Worm (Caenorhabditis elegans) whole organism, L2 larva: Measurements from ENCODE around the gene K02F6.6.

Experiments used
- C34F6.9 ChIP-seq: fragments of 150-350 bp; optimal IDR thresholded peaks from 2 replicates; lab custom pipeline; 2014; ENCODE audit warnings: missing biosample characterization, missing genetic modification characterization
- F13H6.1 ChIP-seq: sonication (generic microtip); optimal IDR thresholded peaks from 2 replicates; lab custom pipeline; 2016; ENCODE audit warnings: missing genetic modification characterization, missing compliant biosample characterization
- R02D3.7 ChIP-seq: fragments of 150-350 bp; optimal IDR thresholded peaks from 2 replicates; lab custom pipeline; 2014; ENCODE audit warnings: missing biosample characterization, missing genetic modification characterization
- Y55F3AM.14 ChIP-seq: fragments of 200-800 bp; sonication (Bioruptor generic); optimal IDR thresholded peaks from 2 replicates; lab custom pipeline; 2018; ENCODE audit warnings: mild to moderate bottlenecking, missing genetic modification characterization, missing compliant biosample characterization
- alr-1 ChIP-seq: fragments of 150-350 bp; optimal IDR thresholded peaks from 2 replicates; lab custom pipeline; 2014; ENCODE audit warnings: missing biosample characterization, missing genetic modification characterization
- aly-2 ChIP-seq: fragments of 150-350 bp; optimal IDR thresholded peaks from 2 replicates; lab custom pipeline; 2014; ENCODE audit warnings: missing biosample characterization, missing genetic modification characterization
- ama-1 ChIP-seq: fragments of 150-350 bp; optimal IDR thresholded peaks from 2 replicates; lab custom pipeline; 2018; ENCODE audit warnings: inconsistent platforms
- blmp-1 ChIP-seq: sonication (generic microtip); optimal IDR thresholded peaks from 2 replicates; lab custom pipeline; 2017; ENCODE audit warnings: missing genetic modification characterization, mild to moderate bottlenecking, missing compliant biosample characterization, antibody characterized with exemption, moderate library complexity; ENCODE audit not compliant: insufficient read depth
- ceh-16 ChIP-seq: fragments of 150-350 bp; optimal IDR thresholded peaks from 2 replicates; lab custom pipeline; 2014; ENCODE audit warnings: missing biosample characterization, missing genetic modification characterization
- ceh-82 ChIP-seq: fragments of 150-350 bp; optimal IDR thresholded peaks from 2 replicates; lab custom pipeline; 2014; ENCODE audit warnings: missing biosample characterization, missing genetic modification characterization
- crh-2 ChIP-seq: sonication (generic microtip); optimal IDR thresholded peaks from 2 replicates; lab custom pipeline; 2017; ENCODE audit warnings: missing biosample characterization, missing genetic modification characterization
- dmd-4 ChIP-seq: sonication (generic microtip); optimal IDR thresholded peaks from 2 replicates; lab custom pipeline; 2017; ENCODE audit warnings: missing biosample characterization, missing genetic modification characterization
- egl-27 ChIP-seq: sonication (generic microtip); optimal IDR thresholded peaks from 3 replicates; lab custom pipeline; 2017; ENCODE audit warnings: missing biosample characterization, missing genetic modification reagents, missing genetic modification characterization
- elt-1 ChIP-seq: fragments of 150-350 bp; optimal IDR thresholded peaks from 2 replicates; lab custom pipeline; 2014; ENCODE audit warnings: missing biosample characterization, missing genetic modification characterization
- elt-3 ChIP-seq: sonication (generic microtip); optimal IDR thresholded peaks from 2 replicates; lab custom pipeline; 2017; ENCODE audit warnings: missing biosample characterization, missing genetic modification characterization
- fos-1 ChIP-seq: fragments of 150-350 bp; optimal IDR thresholded peaks from 2 replicates; lab custom pipeline; 2014; ENCODE audit warnings: missing biosample characterization, missing genetic modification characterization
- gmeb-1 ChIP-seq: fragments of 150-350 bp; optimal IDR thresholded peaks from 2 replicates; lab custom pipeline; 2014; ENCODE audit warnings: missing biosample characterization, missing genetic modification characterization
- lin-11 ChIP-seq: fragments of 150-350 bp; sonication (generic microtip); optimal IDR thresholded peaks from 2 replicates; lab custom pipeline; 2014; ENCODE audit warnings: missing biosample characterization, missing genetic modification characterization, inconsistent platforms, mixed read lengths
- lin-13 ChIP-seq: fragments of 150-350 bp; optimal IDR thresholded peaks from 2 replicates; lab custom pipeline; 2014; ENCODE audit warnings: missing biosample characterization, missing genetic modification reagents, missing genetic modification characterization
- lin-39 ChIP-seq: fragments of 150-350 bp; optimal IDR thresholded peaks from 2 replicates; lab custom pipeline; 2014; ENCODE audit warnings: missing biosample characterization, missing genetic modification reagents, missing genetic modification characterization
- lsy-2 ChIP-seq, 2 experiments: fragments of 150-350 bp in 1 of 2; sonication (generic microtip) in 1 of 2; optimal IDR thresholded peaks; 2 replicates each; lab custom pipeline; 2014 to 2017; ENCODE audit warnings: missing biosample characterization in 2 of 2, missing genetic modification characterization in 2 of 2
- mab-5 ChIP-seq: fragments of 150-350 bp; optimal IDR thresholded peaks from 2 replicates; lab custom pipeline; 2014; ENCODE audit warnings: missing biosample characterization, missing genetic modification characterization
- mbf-1 ChIP-seq: sonication (generic microtip); optimal IDR thresholded peaks from 2 replicates; lab custom pipeline; 2017; ENCODE audit warnings: missing biosample characterization, missing genetic modification characterization
- mdl-1 ChIP-seq, 2 experiments: fragments of 150-350 bp in 1 of 2; sonication (generic microtip) in 1 of 2; optimal IDR thresholded peaks; 2 replicates each; lab custom pipeline; 2017; ENCODE audit warnings: missing biosample characterization in 2 of 2, missing genetic modification characterization in 2 of 2
- nhr-21 ChIP-seq: fragments of 150-350 bp; optimal IDR thresholded peaks from 2 replicates; lab custom pipeline; 2014; ENCODE audit warnings: missing biosample characterization, missing genetic modification characterization
- nhr-237 ChIP-seq: fragments of 150-350 bp; optimal IDR thresholded peaks from 2 replicates; lab custom pipeline; 2014; ENCODE audit warnings: missing biosample characterization, missing genetic modification characterization
- nhr-25 ChIP-seq: fragments of 150-350 bp; sonication (generic microtip); optimal IDR thresholded peaks from 3 replicates; lab custom pipeline; 2014; ENCODE audit warnings: missing biosample characterization, missing genetic modification characterization
- nhr-6 ChIP-seq: fragments of 150-350 bp; optimal IDR thresholded peaks from 2 replicates; lab custom pipeline; 2014; ENCODE audit warnings: missing biosample characterization, missing genetic modification characterization
- peb-1 ChIP-seq: fragments of 150-350 bp; optimal IDR thresholded peaks from 2 replicates; lab custom pipeline; 2014; ENCODE audit warnings: missing biosample characterization, missing genetic modification characterization
- sem-4 ChIP-seq: fragments of 150-350 bp; optimal IDR thresholded peaks from 2 replicates; lab custom pipeline; 2014; ENCODE audit warnings: missing biosample characterization, missing genetic modification reagents, missing genetic modification characterization
- skn-1 ChIP-seq: sonication (generic microtip); optimal IDR thresholded peaks from 2 replicates; lab custom pipeline; 2017; ENCODE audit warnings: missing biosample characterization, missing genetic modification characterization
- sma-9 ChIP-seq, 2 experiments: fragments of 150-350 bp in 1 of 2; sonication (generic microtip) in 1 of 2; optimal IDR thresholded peaks; 2 replicates each; lab custom pipeline; 2014 to 2016; ENCODE audit warnings: missing genetic modification characterization in 2 of 2, mild to moderate bottlenecking in 1 of 2, missing biosample characterization in 1 of 2, missing compliant biosample characterization in 1 of 2, missing genetic modification reagents in 1 of 2, moderate library complexity in 1 of 2
- snpc-4 ChIP-seq: fragments of 150-350 bp; optimal IDR thresholded peaks from 2 replicates; lab custom pipeline; 2014; ENCODE audit warnings: missing biosample characterization, missing genetic modification characterization
- unc-39 ChIP-seq: fragments of 150-350 bp; optimal IDR thresholded peaks from 2 replicates; lab custom pipeline; 2014; ENCODE audit warnings: missing biosample characterization, missing genetic modification characterization
- unc-55 ChIP-seq: fragments of 150-350 bp; sonication (generic microtip); optimal IDR thresholded peaks from 3 replicates; lab custom pipeline; 2014; ENCODE audit warnings: missing biosample characterization, missing genetic modification reagents, missing genetic modification characterization
- zag-1 ChIP-seq: fragments of 150-350 bp; optimal IDR thresholded peaks from 2 replicates; lab custom pipeline; 2014; ENCODE audit warnings: missing biosample characterization, missing genetic modification characterization
- ztf-1 ChIP-seq: fragments of 200-800 bp; sonication (Bioruptor generic); conservative IDR thresholded peaks from 2 replicates; pipeline ENCODE4 v1.3.6; 2022; ENCODE audit warnings: missing genetic modification characterization, missing compliant biosample characterization
- ztf-4 ChIP-seq: fragments of 150-350 bp; optimal IDR thresholded peaks from 2 replicates; lab custom pipeline; 2014; ENCODE audit warnings: missing biosample characterization, missing genetic modification characterization

The K02F6.6 gene

ce11 chrII:2530496-2530895 lies at the start of gene K02F6.6:
TSS of gene K02F6.6 (plus strand) at chrII:2530796.
- TF ChIP-seq lin-39 (tag; lab: Kevin White, UChicago), result no peak
- TF ChIP-seq F13H6.1 (tag; lab: Kevin White, UChicago), result no peak
- no peak for TF ChIP-seq nhr-237
- no peak for TF ChIP-seq ceh-16 (tag; lab: Kevin White, UChicago)
- no peak for TF ChIP-seq alr-1
- no peak for TF ChIP-seq nhr-21 (tag; lab: Kevin White, UChicago)
- no peak for TF ChIP-seq peb-1 (tag; lab: Kevin White, UChicago)
- TF ChIP-seq ztf-4, result no peak
- no peak for TF ChIP-seq sma-9 (GFP tag; optimal IDR thresholded peaks at IDR 0.05; lab: Kevin White, UChicago)
- TF ChIP-seq sma-9 (tag; optimal IDR thresholded peaks at IDR 0.05; lab: Kevin White, UChicago), result no peak
- no peak for TF ChIP-seq egl-27
- TF ChIP-seq skn-1 (tag; lab: Kevin White, UChicago), result no peak
- TF ChIP-seq lin-13, result no peak
- TF ChIP-seq zag-1 (tag; lab: Kevin White, UChicago), result no peak

- TF ChIP-seq nhr-237 (no peak), peb-1 (tag; lab: Kevin White, UChicago) (no peak)
- TF ChIP-seq, all 48 proteins: peak for 0
Observed at ce11 chrII:2481621-2482020, 49.0 kb upstream of the K02F6.6 start, which contains the start of gene F53G2.2. TSS of gene F53G2.2 (plus strand) at chrII:2481921.

ce11 chrII:2483507-2483906 lies 47.1 kb upstream of the K02F6.6 start, which contains the start of gene F53G2.13:
TSS of gene F53G2.13 (plus strand) at chrII:2483807.
- TF ChIP-seq elt-3 (no peak), lin-39 (tag; lab: Kevin White, UChicago) (no peak)
- TF ChIP-seq, all 48 proteins: peak for 0

DNA sequence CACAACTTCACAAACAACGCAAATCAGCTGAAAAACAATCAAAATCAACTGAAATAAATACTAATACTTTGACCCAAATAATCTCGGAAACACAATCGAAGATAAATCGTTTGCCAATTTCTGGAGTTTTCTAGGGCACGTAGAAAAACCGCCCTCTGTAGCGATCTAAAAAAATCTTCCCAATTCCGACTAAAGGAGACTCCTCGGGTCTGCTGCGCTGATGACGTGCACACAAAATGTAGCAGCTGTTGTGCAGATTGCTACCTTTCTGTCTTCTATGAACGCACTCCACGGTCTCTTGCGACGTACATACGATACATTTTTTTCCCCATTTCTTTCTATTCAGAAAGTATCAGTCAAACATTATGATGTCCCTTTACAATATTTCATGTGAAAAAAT lies 42.2 kb upstream of the K02F6.6 start, which contains the start of gene F53G2.1:
Gene F53G2.1, plus strand, starts transcription at position 301 of the 400 bp plus-strand sequence.
- no peak for TF ChIP-seq ztf-1 (GFP tag; lab: Robert Waterston, UW)
- TF ChIP-seq zag-1 (tag; lab: Kevin White, UChicago), result no peak
- TF ChIP-seq nhr-6 (tag; lab: Kevin White, UChicago), result no peak
- no peak for TF ChIP-seq blmp-1 (tag; lab: Kevin White, UChicago)
- TF ChIP-seq skn-1 (tag; lab: Kevin White, UChicago), result no peak
- TF ChIP-seq mbf-1, result no peak
- no peak for TF ChIP-seq nhr-237
- no peak for TF ChIP-seq aly-2 (tag; lab: Kevin White, UChicago)
- no peak for TF ChIP-seq unc-55
- no peak for TF ChIP-seq dmd-4 (tag; lab: Kevin White, UChicago)
- TF ChIP-seq mab-5, result no peak
- no peak for TF ChIP-seq R02D3.7 (tag; lab: Kevin White, UChicago)
- no peak for TF ChIP-seq ceh-82 (tag; lab: Kevin White, UChicago)
- TF ChIP-seq Y55F3AM.14, result no peak

DNA sequence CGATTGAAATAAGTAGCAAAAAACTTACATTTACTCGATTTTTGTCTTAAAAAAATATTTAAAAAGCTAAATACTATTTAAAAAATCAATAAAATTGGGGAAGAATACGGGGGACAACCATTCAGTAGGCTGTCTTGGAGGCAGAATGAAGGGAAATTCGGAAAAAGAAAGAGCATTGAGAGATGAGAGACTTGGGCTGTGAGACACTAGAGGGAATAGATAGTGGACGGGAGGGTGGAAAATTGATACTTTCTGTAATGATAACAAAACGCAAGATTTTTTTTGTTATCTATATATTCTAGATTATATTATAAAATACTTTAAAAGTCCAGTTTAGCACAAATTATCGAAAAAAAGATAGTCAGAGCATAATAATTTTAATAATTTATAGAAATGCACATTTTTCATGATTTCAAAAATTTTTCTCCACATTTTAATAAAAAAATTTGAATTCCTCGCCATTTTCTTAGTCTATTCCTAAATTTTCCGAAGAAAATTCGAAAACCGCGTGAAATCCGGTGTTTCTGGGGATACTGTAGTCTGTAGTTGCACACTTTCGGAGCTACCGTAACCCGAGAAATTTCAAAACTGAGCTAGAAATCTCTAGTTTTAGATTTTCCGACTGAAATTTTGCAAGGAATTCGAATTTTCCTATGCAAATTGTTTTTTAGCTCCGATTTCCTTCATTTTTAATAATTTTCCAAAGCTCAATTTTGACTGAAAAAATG lies 26.7 kb upstream of the K02F6.6 start:
- peak; percentile 16 for TF ChIP-seq gmeb-1 (tag; lab: Kevin White, UChicago)
- TF ChIP-seq F13H6.1 (tag; lab: Kevin White, UChicago), result no peak
- TF ChIP-seq sem-4 (tag; lab: Kevin White, UChicago), result no peak
- TF ChIP-seq lin-39 (tag; lab: Kevin White, UChicago), result no peak
- no peak for TF ChIP-seq unc-39 (tag; lab: Kevin White, UChicago)
- peak; percentile 49 for TF ChIP-seq fos-1 (tag; lab: Kevin White, UChicago)

DNA sequence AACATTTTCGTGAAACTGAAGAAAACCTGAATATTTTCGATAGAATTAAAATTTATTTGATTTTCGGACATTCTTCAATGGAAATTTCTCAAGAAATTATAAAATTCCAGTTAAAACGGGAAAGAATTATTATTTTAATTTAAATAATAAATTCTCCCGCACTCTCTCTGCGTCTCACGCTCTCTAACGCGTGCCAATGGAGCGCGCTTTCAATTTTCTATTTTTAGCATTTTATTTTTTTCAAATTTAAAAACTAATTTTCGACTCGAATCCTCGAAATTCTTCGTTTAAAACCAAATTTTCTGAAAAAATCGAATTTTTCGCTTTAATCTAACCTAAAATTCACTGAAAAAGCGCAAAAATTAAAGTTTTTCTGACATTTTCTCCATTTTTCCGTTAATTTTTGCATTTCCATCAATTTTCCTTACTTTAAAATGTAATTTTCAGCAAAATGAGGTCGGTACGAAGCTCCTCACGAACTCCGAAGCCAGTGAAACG lies 26.1 kb upstream of the K02F6.6 start, which contains the start of gene gbas-1:
Gene gbas-1, plus strand, starts transcription at position 448 of the 498 bp plus-strand sequence.
- TF ChIP-seq nhr-6 (tag; lab: Kevin White, UChicago) (no peak), mdl-1 (tag; optimal IDR thresholded peaks at IDR 0.05; lab: Kevin White, UChicago) (no peak), nhr-21 (tag; lab: Kevin White, UChicago) (no peak), snpc-4 (tag; lab: Kevin White, UChicago) (no peak), nhr-237 (no peak), blmp-1 (tag; lab: Kevin White, UChicago) (no peak), sem-4 (tag; lab: Kevin White, UChicago) (no peak), lin-11 (no peak), lin-13 (peak; percentile 31), unc-55 (peak; percentile 58), C34F6.9 (peak; percentile 52), mbf-1 (no peak), R02D3.7 (tag; lab: Kevin White, UChicago) (no peak), elt-3 (no peak), ama-1 (lab: Kevin White, UChicago) (no peak), elt-1 (tag; lab: Kevin White, UChicago) (no peak), lsy-2 (tag; optimal IDR thresholded peaks at IDR 0.05; lab: Kevin White, UChicago) (peak; percentile 2 to 66), Y55F3AM.14 (no peak), ztf-1 (GFP tag; lab: Robert Waterston, UW) (no peak), ztf-4 (no peak), unc-39 (tag; lab: Kevin White, UChicago) (no peak), crh-2 (tag; lab: Kevin White, UChicago) (no peak), lin-39 (tag; lab: Kevin White, UChicago) (no peak), nhr-25 (tag; lab: Kevin White, UChicago) (no peak), sma-9 (GFP tag; optimal IDR thresholded peaks at IDR 0.05; lab: Kevin White, UChicago) (no peak), sma-9 (tag; optimal IDR thresholded peaks at IDR 0.05; lab: Kevin White, UChicago) (no peak), dmd-4 (tag; lab: Kevin White, UChicago) (no peak), alr-1 (no peak)
